Fruit fly (Drosophila melanogaster): ENCODE measurements around the gene CG33985.

dm6 chr3L:15500813-15501645, 25.6 kb downstream of the CG33985 start, which contains the start of gene CG7272:
- TF ChIP-seq CG1529 (GFP tag; optimal IDR thresholded peaks at IDR 0.05) (no peak), fd64A (GFP tag; optimal IDR thresholded peaks at IDR 0.05) (no peak), CG10654 (GFP tag; optimal IDR thresholded peaks at IDR 0.05) (no peak), CG15514 (GFP tag; optimal IDR thresholded peaks at IDR 0.05) (peak; percentile 78), CG4707 (GFP tag; optimal IDR thresholded peaks at IDR 0.05) (no peak), psq (GFP tag; optimal IDR thresholded peaks at IDR 0.05) (no peak), en (GFP tag; optimal IDR thresholded peaks at IDR 0.05) (no peak), Vsx1 (GFP tag; optimal IDR thresholded peaks at IDR 0.05) (no peak), sim (GFP tag; IDR thresholded peaks at IDR 0.05) (no peak), CG17385 (GFP tag; optimal IDR thresholded peaks at IDR 0.05) (no peak), BEAF-32 (GFP tag; optimal IDR thresholded peaks at IDR 0.05) (peak; percentile 20), Nf-YA (GFP tag; IDR thresholded peaks at IDR 0.05) (no peak)

Measured in whole organism, embryonic.